Fruit fly (Drosophila melanogaster) Kc167 (cell line): ENCODE data around the gene rdog.

Experiments used
- Myc ChIP-seq: fragments of >200 bp; optimal IDR thresholded peaks from 2 replicates; lab custom pipeline; 2017; ENCODE audit warnings: missing external identifiers
- Sin3A ChIP-seq: fragments of >200 bp; optimal IDR thresholded peaks from 2 replicates; lab custom pipeline; 2018; ENCODE audit warnings: missing external identifiers
- h ChIP-seq: fragments of >200 bp; optimal IDR thresholded peaks from 3 replicates; lab custom pipeline; 2018; ENCODE audit warnings: missing external identifiers
- insv ChIP-seq: fragments of >200 bp; optimal IDR thresholded peaks from 3 replicates; lab custom pipeline; 2018; ENCODE audit warnings: missing external identifiers
- psq ChIP-seq: fragments of >200 bp; optimal IDR thresholded peaks from 2 replicates; lab custom pipeline; 2017; ENCODE audit warnings: missing external identifiers
- ttk ChIP-seq: sonication (Bioruptor generic); optimal IDR thresholded peaks from 2 replicates; lab custom pipeline; 2017; ENCODE audit warnings: missing external identifiers

dm6 chr3R:29207012-29207656 is 49.2 kb downstream of the rdog start:
- TF ChIP-seq Sin3A (lab: Kevin White, UChicago) (no peak), ttk (lab: Kevin White, UChicago) (no peak), psq (lab: Kevin White, UChicago) (no peak), Myc (no peak), insv (no peak), h (lab: Kevin White, UChicago) (no peak)
